Worm (Caenorhabditis elegans) whole organism, midembryonic: ENCODE results near the gene C23G10.10.

Source experiments
- T22C8.4 ChIP-seq: fragments of 200-800 bp; sonication (Bioruptor generic); IDR thresholded peaks from 2 replicates; pipeline ENCODE4 v1.3.6; 2022; ENCODE audit warnings: missing genetic modification characterization, missing compliant biosample characterization
- flt-1 ChIP-seq: fragments of 200-800 bp; sonication (Bioruptor generic); IDR thresholded peaks from 2 replicates; pipeline ENCODE4 v1.3.6; 2022; ENCODE audit warnings: missing genetic modification characterization, missing compliant biosample characterization
- klf-2 ChIP-seq: fragments of 200-800 bp; sonication (Bioruptor generic); conservative IDR thresholded peaks from 2 replicates; pipeline ENCODE4 v1.3.6; 2022; ENCODE audit warnings: missing genetic modification reagents, missing genetic modification characterization, missing compliant biosample characterization
- ref-1 ChIP-seq: fragments of 200-800 bp; sonication (Bioruptor generic); conservative IDR thresholded peaks from 2 replicates; pipeline ENCODE4 v1.3.6; 2022; ENCODE audit warnings: missing genetic modification reagents, missing genetic modification characterization, missing compliant biosample characterization

DNA sequence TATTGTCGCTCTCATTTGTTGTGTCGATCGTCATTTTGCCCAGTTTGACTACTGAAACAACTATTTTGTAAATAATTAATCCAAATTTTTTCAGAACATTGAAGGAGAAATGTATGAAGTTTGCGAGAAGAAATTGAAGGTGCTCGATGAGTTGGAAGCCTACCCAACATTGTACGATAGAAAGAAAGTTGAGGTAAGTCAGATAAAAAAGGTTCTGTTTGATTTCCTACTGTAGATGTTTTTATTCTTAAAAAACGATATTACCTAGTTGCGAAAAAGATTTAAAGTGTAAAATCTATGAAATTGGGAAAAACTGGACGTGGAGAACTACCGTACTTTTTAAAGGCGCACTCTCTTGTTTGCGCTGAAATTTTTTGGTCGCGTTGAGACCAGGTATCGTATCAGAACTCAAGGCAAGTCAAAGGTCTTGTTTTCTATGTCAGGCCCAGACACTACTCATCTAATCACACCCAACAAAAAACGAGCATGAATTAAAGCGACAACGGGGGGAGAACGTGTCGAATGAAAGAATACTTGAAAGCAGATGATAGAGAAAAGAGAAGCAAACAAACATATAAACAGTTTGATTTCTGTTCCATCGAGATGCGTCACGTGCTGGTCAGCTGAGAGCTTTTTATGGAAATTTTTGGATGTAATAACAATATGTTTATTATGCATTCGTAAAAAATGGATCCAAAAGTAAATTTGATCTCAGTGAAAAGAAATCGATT, 45.2 kb downstream of the C23G10.10 start, which contains the start of gene efk-1:
- no peak for TF ChIP-seq ref-1 (GFP tag; lab: Robert Waterston, UW)
- TF ChIP-seq flt-1 (GFP tag; lab: Robert Waterston, UW) = no peak
- TF ChIP-seq T22C8.4 (GFP tag; lab: Robert Waterston, UW) = no peak
- no peak for TF ChIP-seq klf-2
